Fruit fly (Drosophila melanogaster) whole organism, pupa: ENCODE results near the gene bab1.

Experiments used
- CG15710 ChIP-seq: fragments of 200-800 bp; sonication (Bioruptor generic); optimal IDR thresholded peaks from 2 replicates; lab custom pipeline; 2018; ENCODE audit warnings: missing biosample characterization, mild to moderate bottlenecking, missing genetic modification characterization, moderate library complexity
- CG17806 ChIP-seq: fragments of 200-800 bp; sonication (Bioruptor generic); optimal IDR thresholded peaks from 2 replicates; lab custom pipeline; 2018; ENCODE audit warnings: missing biosample characterization, mild to moderate bottlenecking, missing genetic modification characterization, moderate library complexity
- CG8159 ChIP-seq: fragments of 200-800 bp; sonication (Bioruptor generic); optimal IDR thresholded peaks from 3 replicates; lab custom pipeline; 2018; ENCODE audit warnings: missing biosample characterization, mild to moderate bottlenecking, missing genetic modification characterization, moderate library complexity
- CG8301 ChIP-seq: fragments of 200-800 bp; sonication (Bioruptor generic); optimal IDR thresholded peaks from 2 replicates; lab custom pipeline; 2018; ENCODE audit warnings: missing biosample characterization, mild to moderate bottlenecking, missing genetic modification characterization
- Pif1A ChIP-seq: fragments of 200-800 bp; sonication (Bioruptor generic); optimal IDR thresholded peaks from 3 replicates; lab custom pipeline; 2016; ENCODE audit warnings: missing biosample characterization, missing genetic modification characterization
- Snoo ChIP-seq: fragments of 200-800 bp; sonication (Bioruptor generic); optimal IDR thresholded peaks from 3 replicates; lab custom pipeline; 2017; ENCODE audit warnings: missing biosample characterization, mild to moderate bottlenecking, missing genetic modification characterization, inconsistent platforms

DNA sequence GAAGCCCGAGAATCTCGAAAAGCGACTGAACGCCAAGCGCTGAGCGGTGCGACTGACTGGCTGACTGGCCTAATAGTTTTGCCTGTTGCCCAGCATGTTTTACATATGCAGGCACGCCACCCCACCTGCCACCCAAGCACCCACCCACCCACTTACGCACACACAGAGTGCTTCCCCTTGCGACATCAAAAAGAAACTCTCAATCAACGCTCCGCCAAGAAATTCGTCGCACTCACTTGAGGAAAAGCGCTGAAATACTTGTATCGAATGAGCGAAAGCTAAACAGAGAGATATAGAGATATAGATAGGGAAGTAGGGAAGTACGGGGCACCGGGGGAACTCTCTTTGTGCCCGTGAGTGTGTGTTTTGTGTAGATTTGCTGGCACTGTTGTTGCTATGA, 100.3 kb downstream of the bab1 start:
- TF ChIP-seq CG8301 (tag; lab: Kevin White, UChicago) (no peak), Snoo (tag; lab: Kevin White, UChicago) (no peak), CG8159 (tag; lab: Kevin White, UChicago) (no peak), CG15710 (no peak), CG17806 (tag; lab: Kevin White, UChicago) (no peak), Pif1A (GFP tag; lab: Kevin White, UChicago) (no peak)
